Fruit fly (Drosophila melanogaster) whole organism, embryonic: ENCODE measurements around the gene CG3078.

Experiments used
- BEAF-32 ChIP-seq: fragments of 200-800 bp; sonication (Bioruptor generic); optimal IDR thresholded peaks from 3 replicates; lab custom pipeline; 2017; ENCODE audit warnings: missing biosample characterization, missing genetic modification characterization, mild to moderate bottlenecking, moderate library complexity, missing genetic modification reagents
- C15 ChIP-seq: fragments of 200-800 bp; sonication (Bioruptor generic); IDR thresholded peaks from 3 replicates; pipeline ENCODE4 v1.3.6; 2022; ENCODE audit warnings: missing biosample characterization, missing genetic modification characterization
- CG10462 ChIP-seq: fragments of 200-800 bp; sonication (Bioruptor generic); optimal IDR thresholded peaks from 2 replicates; lab custom pipeline; 2016; ENCODE audit warnings: missing biosample characterization, missing genetic modification characterization
- CG10543 ChIP-seq: fragments of 200-800 bp; sonication (Bioruptor generic); optimal IDR thresholded peaks from 3 replicates; lab custom pipeline; 2017; ENCODE audit warnings: missing biosample characterization, mild to moderate bottlenecking, missing genetic modification characterization, moderate library complexity
- CG10565 ChIP-seq: fragments of 200-800 bp; sonication (Bioruptor generic); optimal IDR thresholded peaks from 3 replicates; lab custom pipeline; 2016; ENCODE audit warnings: missing biosample characterization, mild to moderate bottlenecking, missing genetic modification characterization
- CG17328 ChIP-seq: fragments of 200-800 bp; sonication (Bioruptor generic); IDR thresholded peaks from 2 replicates; pipeline ENCODE4 v1.3.6; 2022; ENCODE audit warnings: missing biosample characterization, missing genetic modification characterization
- CG2120 ChIP-seq: fragments of 200-800 bp; sonication (Bioruptor generic); optimal IDR thresholded peaks from 3 replicates; lab custom pipeline; 2016; ENCODE audit warnings: missing biosample characterization, missing genetic modification characterization
- CG2712 ChIP-seq: fragments of 200-800 bp; optimal IDR thresholded peaks from 3 replicates; lab custom pipeline; 2019; ENCODE audit warnings: missing biosample characterization, mild to moderate bottlenecking, missing genetic modification characterization, moderate library complexity
- CG32772 ChIP-seq: fragments of 200-800 bp; sonication (Bioruptor generic); IDR thresholded peaks from 2 replicates; pipeline ENCODE4 v1.3.6; 2022; ENCODE audit warnings: missing biosample characterization, missing genetic modification characterization
- CG3281 ChIP-seq: fragments of 200-800 bp; sonication (Bioruptor generic); optimal IDR thresholded peaks from 3 replicates; lab custom pipeline; 2017; ENCODE audit warnings: missing biosample characterization, mild to moderate bottlenecking, missing genetic modification characterization
- CG33213 ChIP-seq: fragments of 200-800 bp; sonication (Bioruptor generic); optimal IDR thresholded peaks from 3 replicates; lab custom pipeline; 2016; ENCODE audit warnings: missing biosample characterization, missing genetic modification characterization
- CG5180 ChIP-seq: fragments of 200-800 bp; sonication (Bioruptor generic); optimal IDR thresholded peaks from 3 replicates; lab custom pipeline; 2017; ENCODE audit warnings: missing biosample characterization, missing genetic modification characterization, mild to moderate bottlenecking, moderate library complexity, missing genetic modification reagents
- CG5953 ChIP-seq: fragments of 200-800 bp; sonication (Bioruptor generic); IDR thresholded peaks from 2 replicates; pipeline ENCODE4 v1.3.6; 2022; ENCODE audit warnings: missing biosample characterization, missing genetic modification characterization
- CG6689 ChIP-seq: fragments of 200-800 bp; sonication (Bioruptor generic); IDR thresholded peaks from 2 replicates; pipeline ENCODE4 v1.3.6; 2022; ENCODE audit warnings: missing biosample characterization, missing genetic modification characterization
- CG6765 ChIP-seq: fragments of 200-800 bp; sonication (Bioruptor generic); optimal IDR thresholded peaks from 3 replicates; lab custom pipeline; 2017; ENCODE audit warnings: missing biosample characterization, mild to moderate bottlenecking, missing genetic modification characterization
- CG6791 ChIP-seq: fragments of 200-800 bp; sonication (Bioruptor generic); IDR thresholded peaks from 3 replicates; pipeline ENCODE4 v1.3.6; 2022; ENCODE audit warnings: missing biosample characterization, missing genetic modification characterization; ENCODE audit not compliant: partially characterized antibody
- CG7839 ChIP-seq: fragments of 200-800 bp; sonication (Bioruptor generic); optimal IDR thresholded peaks from 3 replicates; lab custom pipeline; 2018; ENCODE audit warnings: missing biosample characterization, mild to moderate bottlenecking, missing genetic modification characterization, moderate library complexity
- CG8359 ChIP-seq: fragments of 200-800 bp; sonication (Bioruptor generic); optimal IDR thresholded peaks from 2 replicates; lab custom pipeline; 2017; ENCODE audit warnings: missing biosample characterization, mild to moderate bottlenecking, missing genetic modification characterization, borderline replicate concordance
- CG9609 ChIP-seq: fragments of 200-800 bp; sonication (Bioruptor generic); optimal IDR thresholded peaks from 3 replicates; lab custom pipeline; 2016; ENCODE audit warnings: missing biosample characterization, missing genetic modification characterization
- CG9817 ChIP-seq: fragments of 200-800 bp; sonication (Bioruptor generic); optimal IDR thresholded peaks from 2 replicates; lab custom pipeline; 2018; ENCODE audit warnings: missing biosample characterization, mild to moderate bottlenecking, missing genetic modification characterization, moderate library complexity
- ERR ChIP-seq: fragments of 200-800 bp; sonication (Bioruptor generic); optimal IDR thresholded peaks from 2 replicates; lab custom pipeline; 2016; ENCODE audit warnings: missing biosample characterization, missing genetic modification characterization
- Fer2 ChIP-seq: fragments of 200-800 bp; sonication (Bioruptor generic); optimal IDR thresholded peaks from 2 replicates; lab custom pipeline; 2018; ENCODE audit warnings: missing biosample characterization, mild to moderate bottlenecking, missing genetic modification characterization, moderate library complexity
- Gsc ChIP-seq: fragments of 200-800 bp; sonication (Bioruptor generic); IDR thresholded peaks from 2 replicates; pipeline ENCODE4 v1.3.6; 2022; ENCODE audit warnings: missing biosample characterization, missing genetic modification characterization
- HLH4C ChIP-seq: fragments of 200-800 bp; sonication (Bioruptor generic); IDR thresholded peaks from 3 replicates; pipeline ENCODE4 v1.3.6; 2022; ENCODE audit warnings: missing biosample characterization, missing genetic modification characterization; ENCODE audit not compliant: partially characterized antibody
- Hr51 ChIP-seq, 2 experiments: fragments of 200-800 bp; sonication (Bioruptor generic); optimal IDR thresholded peaks; 2 replicates in 1 of 2; 3 replicates in 1 of 2; lab custom pipeline; 2016 to 2018; ENCODE audit warnings: missing biosample characterization in 2 of 2, missing genetic modification characterization in 2 of 2, mild to moderate bottlenecking in 1 of 2, moderate library complexity in 1 of 2
- Hsf ChIP-seq: fragments of 200-800 bp; sonication (Bioruptor generic); optimal IDR thresholded peaks from 3 replicates; lab custom pipeline; 2016; ENCODE audit warnings: missing biosample characterization, missing genetic modification characterization
- Mes4 ChIP-seq: fragments of 200-800 bp; sonication (Bioruptor generic); optimal IDR thresholded peaks from 2 replicates; lab custom pipeline; 2016; ENCODE audit warnings: missing biosample characterization, missing genetic modification characterization
- Nf-YC ChIP-seq: fragments of 200-800 bp; optimal IDR thresholded peaks from 3 replicates; lab custom pipeline; 2019; ENCODE audit warnings: missing biosample characterization, mild to moderate bottlenecking, missing genetic modification characterization, moderate library complexity
- Six4 ChIP-seq: fragments of 200-800 bp; sonication (Bioruptor generic); optimal IDR thresholded peaks from 2 replicates; lab custom pipeline; 2016; ENCODE audit warnings: missing biosample characterization, missing genetic modification characterization
- Sox102F ChIP-seq: fragments of 200-800 bp; sonication (Bioruptor generic); optimal IDR thresholded peaks from 2 replicates; lab custom pipeline; 2018; ENCODE audit warnings: missing biosample characterization, mild to moderate bottlenecking, missing genetic modification characterization, moderate library complexity
- Stat92E ChIP-seq, 3 experiments: fragments of >200 bp in 2 of 3; fragments of 200-800 bp in 1 of 3; sonication (Bioruptor generic) in 1 of 3; optimal IDR thresholded peaks; 2 replicates each; lab custom pipeline; 2017 to 2019; ENCODE audit warnings: missing biosample characterization in 3 of 3, missing genetic modification characterization in 3 of 3, mild to moderate bottlenecking in 1 of 3, moderate library complexity in 1 of 3
- ap ChIP-seq: fragments of 200-800 bp; sonication (Bioruptor generic); IDR thresholded peaks from 2 replicates; pipeline ENCODE4 v1.3.6; 2022; ENCODE audit warnings: missing biosample characterization, missing genetic modification characterization
- bab2 ChIP-seq: fragments of 200-800 bp; sonication (Bioruptor generic); optimal IDR thresholded peaks from 2 replicates; lab custom pipeline; 2016; ENCODE audit warnings: missing biosample characterization, missing genetic modification characterization
- bsh ChIP-seq, 2 experiments: fragments of 200-800 bp; sonication (Bioruptor generic); optimal IDR thresholded peaks; 2 replicates each; lab custom pipeline; 2017 to 2018; ENCODE audit warnings: mild to moderate bottlenecking in 2 of 2, missing biosample characterization in 2 of 2, missing genetic modification characterization in 2 of 2, moderate library complexity in 1 of 2
- btn ChIP-seq: fragments of 200-800 bp; sonication (Bioruptor generic); optimal IDR thresholded peaks from 2 replicates; lab custom pipeline; 2016; ENCODE audit warnings: missing biosample characterization, missing genetic modification characterization
- cad ChIP-seq: fragments of >200 bp; optimal IDR thresholded peaks from 2 replicates; lab custom pipeline; 2017; ENCODE audit warnings: missing biosample characterization, missing genetic modification characterization
- chinmo ChIP-seq: fragments of 200-800 bp; sonication (Bioruptor generic); IDR thresholded peaks from 4 replicates; pipeline ENCODE4 v1.3.6; 2022; ENCODE audit warnings: missing biosample characterization, missing genetic modification characterization; ENCODE audit not compliant: partially characterized antibody
- crol ChIP-seq: fragments of 200-800 bp; sonication (Bioruptor generic); IDR thresholded peaks from 2 replicates; pipeline ENCODE4 v1.3.6; 2022; ENCODE audit warnings: missing biosample characterization, missing genetic modification characterization
- danr ChIP-seq: fragments of 200-800 bp; sonication (Bioruptor generic); IDR thresholded peaks from 2 replicates; pipeline ENCODE4 v1.3.6; 2022; ENCODE audit warnings: missing biosample characterization, missing genetic modification characterization
- dmrt11E ChIP-seq: fragments of 200-800 bp; sonication (Bioruptor generic); optimal IDR thresholded peaks from 3 replicates; lab custom pipeline; 2018; ENCODE audit warnings: missing biosample characterization, mild to moderate bottlenecking, missing genetic modification characterization, moderate library complexity
- fd3F ChIP-seq: fragments of 200-800 bp; sonication (Bioruptor generic); optimal IDR thresholded peaks from 2 replicates; lab custom pipeline; 2018; ENCODE audit warnings: missing biosample characterization, mild to moderate bottlenecking, missing genetic modification characterization, moderate library complexity
- ftz-f1 ChIP-seq: fragments of 200-800 bp; sonication (Bioruptor generic); optimal IDR thresholded peaks from 2 replicates; lab custom pipeline; 2016; ENCODE audit warnings: missing biosample characterization, missing genetic modification characterization
- pzg ChIP-seq: fragments of 200-800 bp; sonication (Bioruptor generic); optimal IDR thresholded peaks from 3 replicates; lab custom pipeline; 2018; ENCODE audit warnings: missing biosample characterization, mild to moderate bottlenecking, missing genetic modification characterization, moderate library complexity
- sc ChIP-seq, 3 experiments: fragments of >200 bp in 2 of 3; fragments of 200-800 bp in 1 of 3; sonication (Bioruptor generic) in 1 of 3; optimal IDR thresholded peaks; 2 replicates in 2 of 3; 3 replicates in 1 of 3; lab custom pipeline; 2017; ENCODE audit warnings: mild to moderate bottlenecking in 1 of 3, missing biosample characterization in 1 of 3, missing genetic modification characterization in 1 of 3, missing genetic modification reagents in 1 of 3
- sr ChIP-seq: fragments of 200-800 bp; sonication (Bioruptor generic); IDR thresholded peaks from 3 replicates; pipeline ENCODE4 v1.3.6; 2022; ENCODE audit warnings: missing biosample characterization, missing genetic modification characterization
- tin ChIP-seq: fragments of 200-800 bp; sonication (Bioruptor generic); optimal IDR thresholded peaks from 3 replicates; lab custom pipeline; 2016; ENCODE audit warnings: missing biosample characterization, missing genetic modification characterization
- tna ChIP-seq: fragments of 200-800 bp; sonication (Bioruptor generic); IDR thresholded peaks from 2 replicates; pipeline ENCODE4 v1.3.6; 2022; ENCODE audit warnings: missing biosample characterization, missing genetic modification characterization; ENCODE audit not compliant: partially characterized antibody
- toy ChIP-seq: fragments of 200-800 bp; sonication (Bioruptor generic); IDR thresholded peaks from 2 replicates; pipeline ENCODE4 v1.3.6; 2022; ENCODE audit warnings: missing biosample characterization, missing genetic modification characterization
- tx ChIP-seq: fragments of 200-800 bp; sonication (Bioruptor generic); optimal IDR thresholded peaks from 2 replicates; lab custom pipeline; 2016; ENCODE audit warnings: missing biosample characterization, missing genetic modification characterization

CG3078 gene

DNA sequence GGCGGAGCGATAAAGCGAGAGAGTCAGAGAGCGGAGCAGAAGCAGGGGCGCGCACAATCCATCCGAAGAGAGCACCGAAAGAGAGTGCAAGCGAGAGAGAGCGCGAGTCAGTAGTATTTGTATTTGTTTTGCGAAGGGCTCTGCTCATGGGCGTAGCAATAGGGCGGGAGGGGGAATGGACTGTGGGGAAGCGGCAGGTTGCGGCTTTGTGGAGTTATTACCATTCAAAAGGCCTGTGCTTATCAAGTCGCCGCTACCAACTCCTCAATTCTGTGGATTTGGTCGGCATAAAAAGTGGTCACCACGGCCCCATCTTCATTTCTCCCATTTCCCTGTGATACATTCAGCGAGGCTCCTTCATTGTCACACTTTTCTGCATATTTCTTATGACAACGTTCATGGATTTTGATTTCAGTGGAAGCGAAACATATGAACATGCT, 41.4 kb upstream of the CG3078 start (continued):
- TF ChIP-seq tx (GFP tag; lab: Kevin White, UChicago) (no peak), btn (GFP tag; lab: Kevin White, UChicago) (no peak), cad (GFP tag; lab: Kevin White, UChicago) (no peak), tna (no peak), CG10543 (peak; percentile 3), CG17328 (GFP tag; lab: Robert Waterston, UW) (no peak), HLH4C (GFP tag; lab: Robert Waterston, UW) (no peak), CG33213 (GFP tag; lab: Kevin White, UChicago) (no peak), CG6791 (GFP tag; lab: Robert Waterston, UW) (no peak), CG8359 (GFP tag; lab: Kevin White, UChicago) (no peak), CG9609 (no peak), Hr51 (GFP tag; optimal IDR thresholded peaks at IDR 0.05; lab: Kevin White, UChicago) (peak in 1 of 2 experiments; percentile 55), C15 (GFP tag; lab: Robert Waterston, UW) (no peak), CG2120 (GFP tag; lab: Kevin White, UChicago) (peak; percentile 40), CG6689 (GFP tag; lab: Robert Waterston, UW) (no peak), ftz-f1 (no peak), toy (GFP tag; lab: Robert Waterston, UW) (no peak), crol (GFP tag; lab: Robert Waterston, UW) (peak; percentile 95), CG2712 (tag; lab: Kevin White, UChicago) (peak; percentile 11), Six4 (GFP tag; lab: Kevin White, UChicago) (peak; percentile 18), fd3F (GFP tag; lab: Kevin White, UChicago) (peak; percentile 36), CG7839 (tag; lab: Kevin White, UChicago) (peak; percentile 48), CG6765 (GFP tag; lab: Kevin White, UChicago) (no peak), CG32772 (GFP tag; lab: Robert Waterston, UW) (no peak), bsh (GFP tag; optimal IDR thresholded peaks at IDR 0.05; lab: Kevin White, UChicago) (peak in 1 of 2 experiments; percentile 38), CG9817 (peak; percentile 38), sc (optimal IDR thresholded peaks at IDR 0.05; lab: Kevin White, UChicago) (no peak), sc (GFP tag; optimal IDR thresholded peaks at IDR 0.05; lab: Kevin White, UChicago) (no peak), sr (peak; percentile 5; the same call in 1 of the 3 replicates), Fer2 (tag; lab: Kevin White, UChicago) (no peak), ERR (no peak), bab2 (GFP tag; lab: Kevin White, UChicago) (no peak), CG3281 (GFP tag; lab: Kevin White, UChicago) (peak; percentile 69), dmrt11E (tag; lab: Kevin White, UChicago) (no peak), Nf-YC (tag; lab: Kevin White, UChicago) (no peak), CG10462 (no peak), Stat92E (GFP tag; optimal IDR thresholded peaks at IDR 0.05; lab: Kevin White, UChicago) (no peak), pzg (GFP tag; lab: Kevin White, UChicago) (no peak), CG5180 (no peak), BEAF-32 (GFP tag; lab: Kevin White, UChicago) (no peak), danr (GFP tag; lab: Robert Waterston, UW) (no peak), Hsf (GFP tag; lab: Kevin White, UChicago) (no peak), Mes4 (GFP tag; lab: Kevin White, UChicago) (no peak), ap (GFP tag; lab: Robert Waterston, UW) (0 out of 2 replicates have a peak, but pooled peaks have one; percentile 33), CG10565 (GFP tag; lab: Kevin White, UChicago) (no peak), chinmo (GFP tag; lab: Robert Waterston, UW) (no peak; the same call in 3 of the 4 replicates), Gsc (GFP tag; lab: Robert Waterston, UW) (no peak), CG5953 (GFP tag; lab: Robert Waterston, UW) (no peak; the same call in 1 of the 2 replicates), Sox102F (peak; percentile 22), tin (GFP tag; lab: Kevin White, UChicago) (no peak)
